Worm (Caenorhabditis elegans) whole organism, L2 larva: ENCODE results near the gene srh-233.

ENCODE experiments used
- F13H6.1 ChIP-seq: sonication (generic microtip); optimal IDR thresholded peaks from 2 replicates; lab custom pipeline; 2016; ENCODE audit warnings: missing genetic modification characterization, missing compliant biosample characterization
- R02D3.7 ChIP-seq: fragments of 150-350 bp; optimal IDR thresholded peaks from 2 replicates; lab custom pipeline; 2014; ENCODE audit warnings: missing biosample characterization, missing genetic modification characterization
- ceh-16 ChIP-seq: fragments of 150-350 bp; optimal IDR thresholded peaks from 2 replicates; lab custom pipeline; 2014; ENCODE audit warnings: missing biosample characterization, missing genetic modification characterization
- ceh-82 ChIP-seq: fragments of 150-350 bp; optimal IDR thresholded peaks from 2 replicates; lab custom pipeline; 2014; ENCODE audit warnings: missing biosample characterization, missing genetic modification characterization
- crh-2 ChIP-seq: sonication (generic microtip); optimal IDR thresholded peaks from 2 replicates; lab custom pipeline; 2017; ENCODE audit warnings: missing biosample characterization, missing genetic modification characterization
- dmd-4 ChIP-seq: sonication (generic microtip); optimal IDR thresholded peaks from 2 replicates; lab custom pipeline; 2017; ENCODE audit warnings: missing biosample characterization, missing genetic modification characterization
- egl-27 ChIP-seq: sonication (generic microtip); optimal IDR thresholded peaks from 3 replicates; lab custom pipeline; 2017; ENCODE audit warnings: missing biosample characterization, missing genetic modification reagents, missing genetic modification characterization
- elt-1 ChIP-seq: fragments of 150-350 bp; optimal IDR thresholded peaks from 2 replicates; lab custom pipeline; 2014; ENCODE audit warnings: missing biosample characterization, missing genetic modification characterization
- elt-3 ChIP-seq: sonication (generic microtip); optimal IDR thresholded peaks from 2 replicates; lab custom pipeline; 2017; ENCODE audit warnings: missing biosample characterization, missing genetic modification characterization
- fos-1 ChIP-seq: fragments of 150-350 bp; optimal IDR thresholded peaks from 2 replicates; lab custom pipeline; 2014; ENCODE audit warnings: missing biosample characterization, missing genetic modification characterization
- gmeb-1 ChIP-seq: fragments of 150-350 bp; optimal IDR thresholded peaks from 2 replicates; lab custom pipeline; 2014; ENCODE audit warnings: missing biosample characterization, missing genetic modification characterization
- lin-11 ChIP-seq: fragments of 150-350 bp; sonication (generic microtip); optimal IDR thresholded peaks from 2 replicates; lab custom pipeline; 2014; ENCODE audit warnings: missing biosample characterization, missing genetic modification characterization, inconsistent platforms, mixed read lengths
- lsy-2 ChIP-seq, 2 experiments: fragments of 150-350 bp in 1 of 2; sonication (generic microtip) in 1 of 2; optimal IDR thresholded peaks; 2 replicates each; lab custom pipeline; 2014 to 2017; ENCODE audit warnings: missing biosample characterization in 2 of 2, missing genetic modification characterization in 2 of 2
- mab-5 ChIP-seq: fragments of 150-350 bp; optimal IDR thresholded peaks from 2 replicates; lab custom pipeline; 2014; ENCODE audit warnings: missing biosample characterization, missing genetic modification characterization
- mdl-1 ChIP-seq, 2 experiments: fragments of 150-350 bp in 1 of 2; sonication (generic microtip) in 1 of 2; optimal IDR thresholded peaks; 2 replicates each; lab custom pipeline; 2017; ENCODE audit warnings: missing biosample characterization in 2 of 2, missing genetic modification characterization in 2 of 2
- nhr-10 ChIP-seq: sonication (generic microtip); optimal IDR thresholded peaks from 2 replicates; lab custom pipeline; 2017; ENCODE audit warnings: missing biosample characterization, missing genetic modification characterization
- nhr-11 ChIP-seq: fragments of 150-350 bp; optimal IDR thresholded peaks from 2 replicates; lab custom pipeline; 2014; ENCODE audit warnings: missing biosample characterization, missing genetic modification characterization
- nhr-129 ChIP-seq: fragments of 150-350 bp; optimal IDR thresholded peaks from 2 replicates; lab custom pipeline; 2014; ENCODE audit warnings: missing biosample characterization, missing genetic modification characterization
- nhr-25 ChIP-seq: fragments of 150-350 bp; sonication (generic microtip); optimal IDR thresholded peaks from 3 replicates; lab custom pipeline; 2014; ENCODE audit warnings: missing biosample characterization, missing genetic modification characterization
- peb-1 ChIP-seq: fragments of 150-350 bp; optimal IDR thresholded peaks from 2 replicates; lab custom pipeline; 2014; ENCODE audit warnings: missing biosample characterization, missing genetic modification characterization
- sem-4 ChIP-seq: fragments of 150-350 bp; optimal IDR thresholded peaks from 2 replicates; lab custom pipeline; 2014; ENCODE audit warnings: missing biosample characterization, missing genetic modification reagents, missing genetic modification characterization
- skn-1 ChIP-seq: sonication (generic microtip); optimal IDR thresholded peaks from 2 replicates; lab custom pipeline; 2017; ENCODE audit warnings: missing biosample characterization, missing genetic modification characterization
- sma-3 ChIP-seq: sonication (generic microtip); optimal IDR thresholded peaks from 2 replicates; lab custom pipeline; 2016; ENCODE audit warnings: missing genetic modification reagents, missing genetic modification characterization, missing compliant biosample characterization
- sma-9 ChIP-seq, 2 experiments: fragments of 150-350 bp in 1 of 2; sonication (generic microtip) in 1 of 2; optimal IDR thresholded peaks; 2 replicates each; lab custom pipeline; 2014 to 2016; ENCODE audit warnings: missing genetic modification characterization in 2 of 2, mild to moderate bottlenecking in 1 of 2, missing biosample characterization in 1 of 2, missing compliant biosample characterization in 1 of 2, missing genetic modification reagents in 1 of 2, moderate library complexity in 1 of 2
- snpc-4 ChIP-seq: fragments of 150-350 bp; optimal IDR thresholded peaks from 2 replicates; lab custom pipeline; 2014; ENCODE audit warnings: missing biosample characterization, missing genetic modification characterization
- unc-39 ChIP-seq: fragments of 150-350 bp; optimal IDR thresholded peaks from 2 replicates; lab custom pipeline; 2014; ENCODE audit warnings: missing biosample characterization, missing genetic modification characterization
- unc-55 ChIP-seq: fragments of 150-350 bp; sonication (generic microtip); optimal IDR thresholded peaks from 3 replicates; lab custom pipeline; 2014; ENCODE audit warnings: missing biosample characterization, missing genetic modification reagents, missing genetic modification characterization
- unc-62 ChIP-seq: fragments of 150-350 bp; optimal IDR thresholded peaks from 2 replicates; lab custom pipeline; 2014; ENCODE audit warnings: missing biosample characterization, missing genetic modification reagents, missing genetic modification characterization
- zag-1 ChIP-seq: fragments of 150-350 bp; optimal IDR thresholded peaks from 2 replicates; lab custom pipeline; 2014; ENCODE audit warnings: missing biosample characterization, missing genetic modification characterization
- ztf-1 ChIP-seq: fragments of 200-800 bp; sonication (Bioruptor generic); conservative IDR thresholded peaks from 2 replicates; pipeline ENCODE4 v1.3.6; 2022; ENCODE audit warnings: missing genetic modification characterization, missing compliant biosample characterization
- ztf-11 ChIP-seq: sonication (generic microtip); optimal IDR thresholded peaks from 2 replicates; lab custom pipeline; 2017; ENCODE audit warnings: missing biosample characterization, missing genetic modification characterization

Gene srh-233

ce11 chrV:20065096-20065495 lies 15.9 kb downstream of the srh-233 start:
- no peak for TF ChIP-seq nhr-25 (tag; lab: Kevin White, UChicago)
- TF ChIP-seq R02D3.7 (tag; lab: Kevin White, UChicago), result no peak
- TF ChIP-seq nhr-129 (tag; lab: Kevin White, UChicago), result no peak
- no peak for TF ChIP-seq egl-27

ce11 chrV:20067075-20067474 lies 17.9 kb downstream of the srh-233 start:
- no peak for TF ChIP-seq F13H6.1 (tag; lab: Kevin White, UChicago)
- TF ChIP-seq unc-55 (GFP tag; lab: Kevin White, UChicago), result no peak
- TF ChIP-seq peb-1, result no peak

DNA sequence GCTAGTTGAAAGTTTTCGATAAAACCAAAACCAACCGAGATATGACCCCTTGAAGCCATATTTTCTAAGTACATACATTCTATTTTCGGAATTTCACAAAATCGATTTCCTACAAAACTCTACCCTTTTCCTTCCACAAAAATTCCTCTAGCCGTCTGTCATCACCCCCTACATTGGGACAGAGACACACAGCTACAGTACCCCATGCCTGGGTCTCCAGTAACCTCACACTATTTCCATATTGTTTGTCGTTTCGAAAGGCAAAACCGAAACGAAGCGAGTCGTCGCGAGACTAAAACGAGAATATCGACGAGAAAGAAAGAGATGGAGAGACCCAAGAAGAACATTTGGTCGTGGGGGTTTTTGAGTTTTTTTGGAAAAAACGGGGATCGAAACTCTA lies 19.2 kb downstream of the srh-233 start:
- TF ChIP-seq lsy-2 (tag; optimal IDR thresholded peaks at IDR 0.05; lab: Kevin White, UChicago) (peak; percentile 39 to 58), F13H6.1 (tag; lab: Kevin White, UChicago) (peak; percentile 19), nhr-129 (tag; lab: Kevin White, UChicago) (peak; percentile 33), nhr-11 (tag; lab: Kevin White, UChicago) (no peak), ztf-1 (GFP tag; lab: Robert Waterston, UW) (no peak)

- TF ChIP-seq gmeb-1 (tag; lab: Kevin White, UChicago) (peak; percentile 27), nhr-11 (tag; lab: Kevin White, UChicago) (no peak), mab-5 (tag; lab: Kevin White, UChicago) (no peak), ztf-11 (tag; lab: Kevin White, UChicago) (no peak), fos-1 (tag; lab: Kevin White, UChicago) (peak; percentile 16), crh-2 (tag; lab: Kevin White, UChicago) (no peak)
Observed at ce11 chrV:20074345-20074744, 25.2 kb downstream of the srh-233 start.

DNA sequence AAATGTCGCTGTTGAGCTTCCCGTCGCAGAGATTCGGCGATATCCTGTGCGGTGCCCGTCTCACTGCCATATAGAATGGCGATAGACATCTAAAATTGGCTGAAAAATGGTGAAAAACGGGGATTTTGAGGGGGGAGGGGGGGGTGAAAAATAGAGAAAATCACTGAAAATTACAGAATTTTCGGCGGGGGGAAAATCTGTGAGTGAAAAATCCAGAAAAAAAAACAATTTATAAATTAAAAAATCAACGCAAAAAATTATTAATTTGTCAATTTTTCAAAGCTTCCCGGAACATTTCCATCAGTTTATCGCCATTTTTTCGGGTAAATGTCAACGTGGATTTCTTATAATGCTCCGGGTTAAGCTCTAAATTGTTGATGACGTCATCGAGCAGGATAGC lies 38.5 kb downstream of the srh-233 start, which contains the start of gene fre-1:
TSS of gene fre-1 (minus strand) at position 101 of the 400 bp plus-strand sequence.
- no peak for TF ChIP-seq lin-11 (tag; lab: Kevin White, UChicago)
- no peak for TF ChIP-seq zag-1 (tag; lab: Kevin White, UChicago)
- no peak for TF ChIP-seq sma-9 (GFP tag; optimal IDR thresholded peaks at IDR 0.05; lab: Kevin White, UChicago)
- TF ChIP-seq sma-9 (tag; optimal IDR thresholded peaks at IDR 0.05; lab: Kevin White, UChicago), result no peak
- no peak for TF ChIP-seq skn-1
- TF ChIP-seq nhr-25 (tag; lab: Kevin White, UChicago), result no peak
- TF ChIP-seq elt-3, result no peak
- no peak for TF ChIP-seq dmd-4 (tag; lab: Kevin White, UChicago)
- no peak for TF ChIP-seq ztf-11 (tag; lab: Kevin White, UChicago)
- TF ChIP-seq nhr-10 (tag; lab: Kevin White, UChicago), result no peak
- no peak for TF ChIP-seq crh-2 (tag; lab: Kevin White, UChicago)
- TF ChIP-seq sma-3, result no peak
- TF ChIP-seq unc-62, result no peak
- no peak for TF ChIP-seq snpc-4
- no peak for TF ChIP-seq mdl-1 (tag; optimal IDR thresholded peaks at IDR 0.05; lab: Kevin White, UChicago)
- TF ChIP-seq ceh-16 (tag; lab: Kevin White, UChicago), result no peak
- no peak for TF ChIP-seq mab-5 (tag; lab: Kevin White, UChicago)
- TF ChIP-seq fos-1 (tag; lab: Kevin White, UChicago), result no peak

ce11 chrV:20090698-20091313 lies 41.6 kb downstream of the srh-233 start, which contains the start of the genes dcs-1 and sec-23:
dcs-1 (minus strand) TSS chrV:20090743.
sec-23 (plus strand) TSS chrV:20091263.
- peak in 1 of 2 experiments; percentile 2 for TF ChIP-seq mdl-1 (tag; optimal IDR thresholded peaks at IDR 0.05; lab: Kevin White, UChicago)
- peak in 1 of 2 experiments; percentile 10 for TF ChIP-seq lsy-2 (tag; optimal IDR thresholded peaks at IDR 0.05; lab: Kevin White, UChicago)
- TF ChIP-seq nhr-129 (tag; lab: Kevin White, UChicago), result peak; percentile 4
- TF ChIP-seq unc-39 (tag; lab: Kevin White, UChicago), result no peak
- no peak for TF ChIP-seq elt-1 (tag; lab: Kevin White, UChicago)
- TF ChIP-seq unc-55 (GFP tag; lab: Kevin White, UChicago), result peak; percentile 22
- TF ChIP-seq ceh-82 (tag; lab: Kevin White, UChicago), result no peak
- TF ChIP-seq crh-2 (tag; lab: Kevin White, UChicago), result peak; percentile 64
- TF ChIP-seq sma-3, result no peak
- no peak for TF ChIP-seq sem-4
